Fruit fly (Drosophila melanogaster): Measurements from ENCODE around the gene CG3040.

Gene CG3040

DNA sequence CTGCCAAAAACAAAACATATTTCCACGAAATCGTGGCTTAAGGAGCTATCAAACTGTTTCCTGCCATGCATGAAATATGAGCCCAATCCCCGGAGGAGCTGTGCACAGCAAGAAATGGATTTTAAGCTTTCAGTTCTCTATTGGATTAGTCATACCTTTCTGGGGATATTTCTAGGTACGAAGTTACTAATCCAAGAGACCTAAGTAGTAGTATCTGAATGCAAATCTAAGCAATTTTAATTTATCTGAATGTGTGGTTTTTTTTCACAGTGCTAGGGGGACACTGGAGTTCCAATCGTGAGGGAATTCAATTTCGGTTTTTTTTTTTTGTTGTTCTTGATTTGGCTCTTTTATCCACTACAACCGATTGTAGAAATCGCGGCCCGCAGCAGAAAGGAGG is 3.2 kb upstream of the CG3040 start (continued):
- TF ChIP-seq CG10669 (GFP tag; optimal IDR thresholded peaks at IDR 0.05) = peak; percentile 37
- peak; percentile 27 for TF ChIP-seq spab (GFP tag; optimal IDR thresholded peaks at IDR 0.05)
- peak; percentile 28; the same call in 1 of the 3 replicates for TF ChIP-seq eg (GFP tag; IDR thresholded peaks at IDR 0.05)
- TF ChIP-seq CG9139 (GFP tag; optimal IDR thresholded peaks at IDR 0.05) = no peak
- TF ChIP-seq OdsH (GFP tag; optimal IDR thresholded peaks at IDR 0.05) = peak; percentile 47
- peak; percentile 36 for TF ChIP-seq topi (GFP tag; optimal IDR thresholded peaks at IDR 0.05)
- TF ChIP-seq net (GFP tag; optimal IDR thresholded peaks at IDR 0.05) = peak; percentile 13
- no peak for TF ChIP-seq Eip93F (GFP tag; optimal IDR thresholded peaks at IDR 0.05)
- TF ChIP-seq CG6854 (GFP tag; optimal IDR thresholded peaks at IDR 0.05) = no peak
- peak; percentile 26 for TF ChIP-seq lz (GFP tag; optimal IDR thresholded peaks at IDR 0.05)
- TF ChIP-seq Met (GFP tag; optimal IDR thresholded peaks at IDR 0.05) = peak; percentile 47
- TF ChIP-seq achi (GFP tag; optimal IDR thresholded peaks at IDR 0.05) = peak; percentile 3
- no peak for TF ChIP-seq CG8319 (GFP tag; optimal IDR thresholded peaks at IDR 0.05)
- TF ChIP-seq Hr4 (GFP tag; optimal IDR thresholded peaks at IDR 0.05) = peak; percentile 18
- TF ChIP-seq CG11294 (GFP tag; IDR thresholded peaks at IDR 0.05) = no peak
- peak; percentile 28 for TF ChIP-seq CG10631 (GFP tag; optimal IDR thresholded peaks at IDR 0.05)
- peak; percentile 31 for TF ChIP-seq Hr39 (GFP tag; optimal IDR thresholded peaks at IDR 0.05)
- peak; percentile 24 for TF ChIP-seq CG6792 (GFP tag; optimal IDR thresholded peaks at IDR 0.05)
- peak in 1 of 2 experiments; percentile 52 for TF ChIP-seq ss (GFP tag; optimal IDR thresholded peaks at IDR 0.05)
- peak; percentile 35 for TF ChIP-seq Sox14 (GFP tag; optimal IDR thresholded peaks at IDR 0.05)
- TF ChIP-seq CG8119 (GFP tag; IDR thresholded peaks at IDR 0.05) = 0 out of 3 replicates have a peak, but pooled peaks have one; percentile 28
- no peak for TF ChIP-seq fd85E (GFP tag; optimal IDR thresholded peaks at IDR 0.05)
- TF ChIP-seq CG15336 (GFP tag; IDR thresholded peaks at IDR 0.05) = peak; percentile 41; the same call in 1 of the 2 replicates
- no peak for TF ChIP-seq Sox102F (GFP tag; optimal IDR thresholded peaks at IDR 0.05)
- peak; percentile 6 for TF ChIP-seq CG7368 (GFP tag; optimal IDR thresholded peaks at IDR 0.05)
- TF ChIP-seq CG6163 (GFP tag; IDR thresholded peaks at IDR 0.05) = peak; percentile 66; the same call in 2 of the 3 replicates

DNA sequence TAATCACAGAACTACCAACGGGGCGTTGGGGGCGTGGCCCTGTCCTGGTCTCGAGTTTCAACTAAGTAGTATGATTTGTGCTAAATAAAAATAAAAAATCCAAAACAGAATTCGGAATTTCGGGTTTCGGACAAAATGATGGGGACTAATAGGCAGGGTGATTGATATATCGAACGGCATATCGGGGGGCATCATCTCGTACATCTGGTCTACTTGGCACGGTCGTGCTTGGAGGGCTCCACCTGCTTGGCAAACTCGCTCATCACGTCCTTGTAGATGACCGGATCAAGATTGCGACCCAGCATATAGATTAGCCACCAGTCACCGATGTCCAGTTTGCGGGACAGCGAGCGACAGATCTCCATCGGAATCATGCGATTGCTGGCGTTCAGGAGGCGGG is 1.0 kb upstream of the CG3040 start:
- TF ChIP-seq cyc (GFP tag; optimal IDR thresholded peaks at IDR 0.05) (no peak), svp (GFP tag) (peak; percentile 61)

dm6 chrX:6969364-6970137 is 3.6 kb downstream of the CG3040 start, which contains the start of gene CG4586:
CG4586 (plus strand) TSS chrX:6969918.
- peak; percentile 99 for TF ChIP-seq CG10669 (GFP tag; optimal IDR thresholded peaks at IDR 0.05)
- peak; percentile 98 for TF ChIP-seq Sox14 (GFP tag; optimal IDR thresholded peaks at IDR 0.05)
- TF ChIP-seq Eip93F (GFP tag; optimal IDR thresholded peaks at IDR 0.05) = peak; percentile 96
- TF ChIP-seq CG11762 (GFP tag; optimal IDR thresholded peaks at IDR 0.05; ENCODE audit: insufficient read depth) = peak; percentile 98
- TF ChIP-seq esn (GFP tag; optimal IDR thresholded peaks at IDR 0.05) = peak; percentile 98
- peak; percentile 98 for TF ChIP-seq Ets96B (tag; optimal IDR thresholded peaks at IDR 0.05)
- peak; percentile 98 for TF ChIP-seq vri (GFP tag; optimal IDR thresholded peaks at IDR 0.05)
- TF ChIP-seq eg (GFP tag; IDR thresholded peaks at IDR 0.05) = peak; percentile 99
- TF ChIP-seq Eip75B (GFP tag; optimal IDR thresholded peaks at IDR 0.05) = peak; percentile 97
- TF ChIP-seq CG9139 (GFP tag; optimal IDR thresholded peaks at IDR 0.05) = peak; percentile 99
- TF ChIP-seq CG34406 (GFP tag; optimal IDR thresholded peaks at IDR 0.05) = peak; percentile 97
- peak; percentile 99 for TF ChIP-seq topi (GFP tag; optimal IDR thresholded peaks at IDR 0.05)
- TF ChIP-seq fkh (GFP tag; optimal IDR thresholded peaks at IDR 0.05) = peak; percentile 82
- TF ChIP-seq net (GFP tag; optimal IDR thresholded peaks at IDR 0.05) = peak; percentile 99
- peak; percentile 97 for TF ChIP-seq Hr39 (GFP tag; optimal IDR thresholded peaks at IDR 0.05)
- peak; percentile 98 for TF ChIP-seq CG6854 (GFP tag; optimal IDR thresholded peaks at IDR 0.05)
- peak; percentile 97 for TF ChIP-seq CG32006 (GFP tag; optimal IDR thresholded peaks at IDR 0.05)
- peak; percentile 85 for TF ChIP-seq Blimp-1 (GFP tag; optimal IDR thresholded peaks at IDR 0.05)
- peak; percentile 98 for TF ChIP-seq dsx (GFP tag; optimal IDR thresholded peaks at IDR 0.05; ENCODE audit: poor library complexity, severe bottlenecking)
- peak; percentile 94 for TF ChIP-seq Ets21C (GFP tag; optimal IDR thresholded peaks at IDR 0.05)
- TF ChIP-seq Met (GFP tag; optimal IDR thresholded peaks at IDR 0.05) = peak; percentile 99
- TF ChIP-seq CG6163 (GFP tag; IDR thresholded peaks at IDR 0.05) = peak; percentile 99
- TF ChIP-seq OdsH (GFP tag; optimal IDR thresholded peaks at IDR 0.05) = peak; percentile 97
- TF ChIP-seq fd59A (GFP tag; optimal IDR thresholded peaks at IDR 0.05) = peak; percentile 95
- peak; percentile 97 for TF ChIP-seq CG8319 (GFP tag; optimal IDR thresholded peaks at IDR 0.05)
- TF ChIP-seq spab (GFP tag; optimal IDR thresholded peaks at IDR 0.05) = peak; percentile 98
- peak; percentile 95 for TF ChIP-seq cyc (GFP tag; optimal IDR thresholded peaks at IDR 0.05)
- peak; percentile 100 for TF ChIP-seq CG6276 (GFP tag; optimal IDR thresholded peaks at IDR 0.05)
- TF ChIP-seq Sox102F (GFP tag; optimal IDR thresholded peaks at IDR 0.05) = peak; percentile 99
- TF ChIP-seq Smox (GFP tag; optimal IDR thresholded peaks at IDR 0.05) = peak; percentile 97
- TF ChIP-seq Sox15 (GFP tag; optimal IDR thresholded peaks at IDR 0.05) = peak; percentile 91
- TF ChIP-seq CG10631 (GFP tag; optimal IDR thresholded peaks at IDR 0.05) = peak; percentile 95

Measured in whole organism, prepupa.